Worm (Caenorhabditis elegans) whole organism, mixed stage, embryonic: ENCODE results near the gene col-147.

Experiments used
- elt-3 ChIP-seq: fragments of 150-350 bp; optimal IDR thresholded peaks from 2 replicates; lab custom pipeline; 2014; ENCODE audit warnings: missing biosample characterization, missing genetic modification characterization
- lin-13 ChIP-seq: fragments of 150-350 bp; optimal IDR thresholded peaks from 2 replicates; lab custom pipeline; 2014; ENCODE audit warnings: missing biosample characterization, missing genetic modification characterization
- nhr-237 ChIP-seq: fragments of 150-350 bp; optimal IDR thresholded peaks from 2 replicates; lab custom pipeline; 2014; ENCODE audit warnings: missing biosample characterization, missing genetic modification characterization
- pha-4 ChIP-seq: fragments of 150-350 bp; optimal IDR thresholded peaks from 2 replicates; lab custom pipeline; 2018; ENCODE audit warnings: missing biosample characterization, missing genetic modification reagents, missing genetic modification characterization

DNA sequence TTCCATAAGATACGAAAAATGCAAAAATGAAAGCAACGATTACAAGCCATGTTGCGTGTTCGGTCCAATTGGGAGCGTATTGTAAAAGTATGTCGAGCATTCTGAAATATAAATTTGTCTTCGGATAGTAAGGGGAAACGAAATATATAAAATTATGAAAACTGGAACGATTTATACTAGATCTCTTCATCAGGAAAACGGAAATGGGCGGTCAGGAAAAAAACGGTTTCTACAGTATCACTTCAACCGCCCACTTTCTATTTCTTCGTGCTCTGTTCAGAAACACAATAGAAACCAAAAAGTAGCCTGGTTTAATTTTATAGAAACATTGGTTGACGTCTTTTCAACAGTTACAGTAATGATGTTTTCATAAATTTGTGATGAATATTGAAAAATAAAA is 28.4 kb upstream of the col-147 start, which contains the start of gene pitr-4:
- TF ChIP-seq lin-13 (tag; lab: Kevin White, UChicago) (no peak), elt-3 (tag; lab: Kevin White, UChicago) (no peak), nhr-237 (tag; lab: Kevin White, UChicago) (no peak), pha-4 (tag; lab: Kevin White, UChicago) (no peak)
